Fruit fly (Drosophila melanogaster): ENCODE data around the gene CG14613.

DNA sequence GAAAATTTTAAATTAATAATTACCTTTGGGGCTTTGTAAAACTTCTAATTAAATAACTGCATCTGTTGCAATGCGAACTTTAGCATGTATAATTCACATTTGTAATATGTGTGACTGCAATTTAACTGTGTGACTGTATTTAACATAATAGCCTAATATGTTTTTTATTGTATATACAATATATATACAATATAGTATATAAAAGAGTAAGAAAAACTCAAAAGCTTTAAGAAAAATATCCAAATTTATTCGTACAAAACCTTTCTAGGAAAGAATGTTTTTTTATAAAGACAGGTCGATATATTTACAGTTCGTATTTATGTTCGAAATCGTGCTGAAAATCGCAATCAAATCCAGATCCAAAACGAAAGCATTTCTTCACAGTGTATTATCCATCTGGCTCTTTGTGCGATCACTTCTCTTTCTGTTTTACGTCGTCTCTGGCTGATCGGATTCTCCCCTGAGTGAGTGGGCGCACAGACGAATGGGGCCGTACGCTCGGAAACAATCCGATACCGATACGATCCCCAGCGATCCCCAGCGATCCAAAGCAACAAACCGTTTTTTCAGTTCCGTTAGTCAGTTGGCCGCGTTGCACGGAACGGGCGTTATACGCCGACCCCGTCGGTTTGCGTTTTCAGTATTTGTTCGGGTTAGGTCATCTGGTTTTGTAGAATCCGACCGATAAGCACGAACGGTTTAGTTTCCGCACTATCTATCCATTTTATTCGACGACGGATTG, 19.4 kb upstream of the CG14613 start:
- TF ChIP-seq CG3919 (GFP tag; optimal IDR thresholded peaks at IDR 0.05) (no peak), CG31627 (GFP tag; optimal IDR thresholded peaks at IDR 0.05) (peak; percentile 44), Gug (GFP tag; IDR thresholded peaks at IDR 0.05) (peak; percentile 19; the same call in 1 of the 2 replicates), CG11294 (GFP tag; IDR thresholded peaks at IDR 0.05) (no peak), CG1621 (tag; optimal IDR thresholded peaks at IDR 0.05) (no peak), Blimp-1 (GFP tag; optimal IDR thresholded peaks at IDR 0.05) (peak; percentile 44), Lpt (GFP tag; optimal IDR thresholded peaks at IDR 0.05) (peak; percentile 8), net (GFP tag; optimal IDR thresholded peaks at IDR 0.05) (peak; percentile 54), CG4318 (GFP tag; optimal IDR thresholded peaks at IDR 0.05) (peak; percentile 56), CG6854 (GFP tag; optimal IDR thresholded peaks at IDR 0.05) (no peak), vri (GFP tag; optimal IDR thresholded peaks at IDR 0.05) (peak; percentile 71), spab (GFP tag; optimal IDR thresholded peaks at IDR 0.05) (peak; percentile 50), topi (GFP tag; optimal IDR thresholded peaks at IDR 0.05) (no peak), CG8319 (GFP tag; optimal IDR thresholded peaks at IDR 0.05) (peak; percentile 63)
